Worm (Caenorhabditis elegans): ENCODE measurements around the gene aqp-10.
"Not testable (repeated sequence)": the region's sequence is repeated elsewhere in the genome, so short reads cannot be mapped to it uniquely, and the experiment has no call there.

Gene aqp-10

ce11 chrII:9731810-9732209, 37.8 kb downstream of the aqp-10 start, which contains the start of gene mab-3:
mab-3 (plus strand) TSS chrII:9732137.
- TF ChIP-seq tab-1 (GFP tag; IDR thresholded peaks at IDR 0.05); ref-1 (GFP tag; conservative IDR thresholded peaks at IDR 0.05); flt-1 (GFP tag; IDR thresholded peaks at IDR 0.05): not testable (repeated sequence)

- TF ChIP-seq ztf-29 (GFP tag; IDR thresholded peaks at IDR 0.05) = no peak
- no peak for TF ChIP-seq klf-2 (GFP tag; conservative IDR thresholded peaks at IDR 0.05)
- no peak for TF ChIP-seq ztf-23 (GFP tag; IDR thresholded peaks at IDR 0.05)
- no peak for TF ChIP-seq ref-1 (GFP tag; conservative IDR thresholded peaks at IDR 0.05)
- TF ChIP-seq T22C8.4 (GFP tag; IDR thresholded peaks at IDR 0.05) = no peak
- no peak for TF ChIP-seq cog-1 (tag; optimal IDR thresholded peaks at IDR 0.05)
- no peak for TF ChIP-seq med-1 (GFP tag; optimal IDR thresholded peaks at IDR 0.05; ENCODE audit: insufficient read depth)
- TF ChIP-seq flt-1 (GFP tag; IDR thresholded peaks at IDR 0.05) = no peak
- no peak for TF ChIP-seq tab-1 (GFP tag; IDR thresholded peaks at IDR 0.05)
Measured at ce11 chrII:9729866-9730265, 39.8 kb downstream of the aqp-10 start.

- no peak for TF ChIP-seq flt-1 (GFP tag; IDR thresholded peaks at IDR 0.05)
- no peak for TF ChIP-seq T22C8.4 (GFP tag; IDR thresholded peaks at IDR 0.05)
- no peak for TF ChIP-seq ztf-29 (GFP tag; IDR thresholded peaks at IDR 0.05)
- TF ChIP-seq ztf-23 (GFP tag; IDR thresholded peaks at IDR 0.05) = no peak
- TF ChIP-seq klf-2 (GFP tag; conservative IDR thresholded peaks at IDR 0.05) = no peak
- no peak for TF ChIP-seq cog-1 (tag; optimal IDR thresholded peaks at IDR 0.05)
- TF ChIP-seq ref-1 (GFP tag; conservative IDR thresholded peaks at IDR 0.05) = no peak
- no peak for TF ChIP-seq med-1 (GFP tag; optimal IDR thresholded peaks at IDR 0.05; ENCODE audit: insufficient read depth)
- no peak for TF ChIP-seq tab-1 (GFP tag; IDR thresholded peaks at IDR 0.05)
Measured at ce11 chrII:9729196-9729595, 40.5 kb downstream of the aqp-10 start.

ce11 chrII:9728506-9728905, 41.1 kb downstream of the aqp-10 start:
- TF ChIP-seq ztf-29 (GFP tag; IDR thresholded peaks at IDR 0.05) (no peak), ref-1 (GFP tag; conservative IDR thresholded peaks at IDR 0.05) (no peak), klf-2 (GFP tag; conservative IDR thresholded peaks at IDR 0.05) (no peak), T22C8.4 (GFP tag; IDR thresholded peaks at IDR 0.05) (no peak), flt-1 (GFP tag; IDR thresholded peaks at IDR 0.05) (no peak), cog-1 (tag; optimal IDR thresholded peaks at IDR 0.05) (no peak), tab-1 (GFP tag; IDR thresholded peaks at IDR 0.05) (no peak), ztf-23 (GFP tag; IDR thresholded peaks at IDR 0.05) (no peak), med-1 (GFP tag; optimal IDR thresholded peaks at IDR 0.05; ENCODE audit: insufficient read depth) (no peak)

ce11 chrII:9727192-9727699, 42.4 kb downstream of the aqp-10 start:
- TF ChIP-seq ztf-29 (GFP tag; IDR thresholded peaks at IDR 0.05) (no peak), ref-1 (GFP tag; conservative IDR thresholded peaks at IDR 0.05) (no peak), T22C8.4 (GFP tag; IDR thresholded peaks at IDR 0.05) (no peak), klf-2 (GFP tag; conservative IDR thresholded peaks at IDR 0.05) (no peak), tab-1 (GFP tag; IDR thresholded peaks at IDR 0.05) (no peak), med-1 (GFP tag; optimal IDR thresholded peaks at IDR 0.05; ENCODE audit: insufficient read depth) (no peak), flt-1 (GFP tag; IDR thresholded peaks at IDR 0.05) (no peak), ztf-23 (GFP tag; IDR thresholded peaks at IDR 0.05) (no peak), cog-1 (tag; optimal IDR thresholded peaks at IDR 0.05) (no peak)

ce11 chrII:9725056-9725455, 44.6 kb downstream of the aqp-10 start:
- TF ChIP-seq ref-1 (GFP tag; conservative IDR thresholded peaks at IDR 0.05) (no peak), cog-1 (tag; optimal IDR thresholded peaks at IDR 0.05) (no peak), ztf-23 (GFP tag; IDR thresholded peaks at IDR 0.05) (no peak)

ce11 chrII:9724464-9724863, 45.2 kb downstream of the aqp-10 start, which contains the start of gene cutl-2:
cutl-2 (minus strand) TSS chrII:9724673.
- TF ChIP-seq T22C8.4 (GFP tag; IDR thresholded peaks at IDR 0.05) (no peak), tab-1 (GFP tag; IDR thresholded peaks at IDR 0.05) (no peak), klf-2 (GFP tag; conservative IDR thresholded peaks at IDR 0.05) (no peak)

ce11 chrII:9718631-9719252, 50.9 kb downstream of the aqp-10 start, which contains the start of gene Y53C12A.11:
Y53C12A.11 (minus strand) TSS chrII:9718698.
- not testable (repeated sequence) for TF ChIP-seq ref-1 (GFP tag; conservative IDR thresholded peaks at IDR 0.05); ztf-23 (GFP tag; IDR thresholded peaks at IDR 0.05); ztf-29 (GFP tag; IDR thresholded peaks at IDR 0.05)

Data from whole organism, midembryonic.